Worm (Caenorhabditis elegans) whole organism, early embryonic: ENCODE results near the gene smcl-1.

Experiments used
- B0310.2 ChIP-seq: sonication (generic microtip); optimal IDR thresholded peaks from 2 replicates; lab custom pipeline; 2016; ENCODE audit warnings: mild to moderate bottlenecking, missing genetic modification characterization, missing compliant biosample characterization
- F13C5.2 ChIP-seq: sonication (generic microtip); optimal IDR thresholded peaks from 2 replicates; lab custom pipeline; 2017; ENCODE audit warnings: mild to moderate bottlenecking, missing genetic modification characterization, inconsistent platforms, missing compliant biosample characterization
- aly-1 ChIP-seq: sonication (generic microtip); optimal IDR thresholded peaks from 2 replicates; lab custom pipeline; 2016; ENCODE audit warnings: missing genetic modification characterization, missing compliant biosample characterization
- ama-1 ChIP-seq: fragments of 150-350 bp; optimal IDR thresholded peaks from 2 replicates; lab custom pipeline; 2014
- ceh-13 ChIP-seq: fragments of 200-800 bp; sonication (Bioruptor generic); optimal IDR thresholded peaks from 2 replicates; lab custom pipeline; 2018; ENCODE audit warnings: mild to moderate bottlenecking, missing genetic modification characterization, missing compliant biosample characterization
- ceh-36 ChIP-seq: sonication (generic microtip); optimal IDR thresholded peaks from 2 replicates; lab custom pipeline; 2016; ENCODE audit warnings: missing genetic modification characterization, inconsistent platforms, missing compliant biosample characterization
- ets-7 ChIP-seq: sonication (generic microtip); optimal IDR thresholded peaks from 2 replicates; lab custom pipeline; 2016; ENCODE audit warnings: missing genotype, missing genetic modification characterization, missing compliant biosample characterization
- flt-1 ChIP-seq: fragments of 200-800 bp; sonication (Bioruptor generic); IDR thresholded peaks from 2 replicates; pipeline ENCODE4 v1.3.6; 2022; ENCODE audit warnings: missing genetic modification characterization, missing compliant biosample characterization
- hmbx-1 ChIP-seq: sonication (generic microtip); optimal IDR thresholded peaks from 2 replicates; lab custom pipeline; 2016; ENCODE audit warnings: mild to moderate bottlenecking, missing genetic modification characterization, missing compliant biosample characterization
- hmg-4 ChIP-seq: fragments of 200-800 bp; sonication (Bioruptor generic); optimal IDR thresholded peaks from 2 replicates; lab custom pipeline; 2018; ENCODE audit warnings: mild to moderate bottlenecking, missing genetic modification characterization, missing compliant biosample characterization
- hnd-1 ChIP-seq: sonication (generic microtip); optimal IDR thresholded peaks from 2 replicates; lab custom pipeline; 2016; ENCODE audit warnings: missing genetic modification characterization, missing compliant biosample characterization
- pes-1 ChIP-seq: fragments of 200-800 bp; sonication (Bioruptor generic); IDR thresholded peaks from 2 replicates; pipeline ENCODE4 v1.3.6; 2022; ENCODE audit warnings: missing genetic modification reagents, missing genetic modification characterization, missing compliant biosample characterization
- scrt-1 ChIP-seq: fragments of 200-800 bp; sonication (Bioruptor generic); IDR thresholded peaks from 2 replicates; pipeline ENCODE4 v1.3.6; 2022; ENCODE audit warnings: missing genetic modification characterization, missing compliant biosample characterization
- sea-1 ChIP-seq: fragments of 200-800 bp; sonication (Bioruptor generic); conservative IDR thresholded peaks from 2 replicates; pipeline ENCODE4 v1.3.6; 2022; ENCODE audit warnings: missing genetic modification characterization, missing compliant biosample characterization
- tbx-11 ChIP-seq: fragments of 200-800 bp; sonication (Bioruptor generic); IDR thresholded peaks from 2 replicates; pipeline ENCODE4 v1.3.6; 2022; ENCODE audit warnings: missing genetic modification characterization, missing compliant biosample characterization
- tbx-37 ChIP-seq: fragments of 200-800 bp; sonication (Bioruptor generic); conservative IDR thresholded peaks from 2 replicates; pipeline ENCODE4 v1.3.6; 2022; ENCODE audit warnings: missing genetic modification reagents, missing genetic modification characterization, missing compliant biosample characterization
- tra-4 ChIP-seq: sonication (generic microtip); optimal IDR thresholded peaks from 2 replicates; lab custom pipeline; 2017; ENCODE audit warnings: missing genetic modification characterization, missing compliant biosample characterization

smcl-1 gene

DNA sequence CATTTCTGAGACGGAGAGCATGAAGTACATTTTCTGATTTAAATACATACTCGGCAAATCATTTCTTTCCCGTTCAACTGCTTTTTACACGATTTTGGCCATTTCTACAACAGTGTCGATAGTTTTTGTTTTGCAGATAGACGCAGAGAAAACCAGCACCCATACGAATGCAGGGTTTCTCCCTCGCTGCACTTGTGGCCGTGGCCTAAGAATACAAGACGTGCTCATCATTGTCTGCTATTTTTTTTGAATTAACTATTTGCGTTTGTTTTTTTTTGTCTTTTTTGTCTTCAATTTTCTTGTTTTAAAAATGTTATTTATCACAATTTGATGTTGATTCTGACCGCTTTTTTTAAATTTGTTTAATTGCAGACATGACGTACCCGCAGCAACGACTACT, at the start of gene smcl-1:
Gene smcl-1, plus strand, starts transcription at position 373 of the 400 bp plus-strand sequence.
- TF ChIP-seq scrt-1 (GFP tag; lab: Robert Waterston, UW), result no peak
- 0 out of 2 replicates have a peak, but pooled peaks have one; percentile 41 for TF ChIP-seq tbx-37 (GFP tag; lab: Robert Waterston, UW)

DNA sequence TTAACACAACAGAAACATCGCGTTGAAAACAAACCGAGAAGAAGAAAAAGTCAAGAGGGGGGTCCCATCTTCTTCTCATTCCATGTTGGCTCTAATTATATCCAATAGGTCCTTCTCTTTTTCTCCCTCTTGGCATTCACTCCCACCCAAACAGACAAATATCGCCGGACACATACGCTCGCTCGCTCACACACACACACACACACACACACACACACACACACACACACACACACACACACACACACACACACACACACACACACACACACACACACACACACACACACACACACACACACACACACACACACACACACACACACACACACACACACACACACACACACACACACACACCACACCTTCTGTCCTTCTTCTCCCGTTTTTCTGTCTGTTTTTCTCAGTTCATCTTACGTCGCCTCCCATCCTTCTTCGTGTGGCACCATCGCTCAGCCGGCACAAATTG, 49.5 kb upstream of the smcl-1 start, which contains the start of gene sto-4:
Gene sto-4, plus strand, starts transcription at position 360 of the 469 bp plus-strand sequence.
- TF ChIP-seq hmbx-1 (tag; lab: Kevin White, UChicago) (peak; percentile 79), hmg-4 (GFP tag; lab: Kevin White, UChicago) (peak; percentile 82), hnd-1 (tag; lab: Kevin White, UChicago) (peak; percentile 30), ceh-36 (peak; percentile 63), ceh-13 (peak; percentile 36), tra-4 (peak; percentile 26), tbx-37 (GFP tag; lab: Robert Waterston, UW) (0 out of 2 replicates have a peak, but pooled peaks have one; percentile 3), F13C5.2 (peak; percentile 66), B0310.2 (tag; lab: Kevin White, UChicago) (peak; percentile 77)

DNA sequence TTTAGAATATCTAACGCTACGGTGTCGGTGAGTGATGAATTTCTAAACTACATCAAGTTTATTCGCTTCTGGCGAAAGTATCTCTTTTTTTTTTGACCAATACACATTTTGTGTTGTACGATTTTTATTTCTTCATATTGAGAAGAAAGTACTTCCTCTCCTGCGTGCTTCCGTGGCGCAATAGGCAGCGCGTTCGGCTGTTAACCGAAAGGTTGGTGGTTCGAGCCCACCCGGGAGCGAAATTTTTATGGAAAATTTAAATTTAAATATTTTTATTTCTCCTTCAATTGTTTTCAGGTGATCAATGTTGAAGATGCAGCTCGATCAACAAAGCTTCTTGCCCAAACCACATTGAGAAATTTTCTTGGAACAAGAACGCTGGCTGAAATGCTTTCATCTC, 47.7 kb upstream of the smcl-1 start:
- TF ChIP-seq scrt-1 (GFP tag; lab: Robert Waterston, UW), result 0 out of 2 replicates have a peak, but pooled peaks have one; percentile 19
- peak; percentile 70 for TF ChIP-seq pes-1 (GFP tag; lab: Robert Waterston, UW)
- no peak for TF ChIP-seq ceh-36
- TF ChIP-seq F13C5.2, result no peak
- TF ChIP-seq tbx-37 (GFP tag; lab: Robert Waterston, UW), result 0 out of 2 replicates have a peak, but pooled peaks have one; percentile 23

DNA sequence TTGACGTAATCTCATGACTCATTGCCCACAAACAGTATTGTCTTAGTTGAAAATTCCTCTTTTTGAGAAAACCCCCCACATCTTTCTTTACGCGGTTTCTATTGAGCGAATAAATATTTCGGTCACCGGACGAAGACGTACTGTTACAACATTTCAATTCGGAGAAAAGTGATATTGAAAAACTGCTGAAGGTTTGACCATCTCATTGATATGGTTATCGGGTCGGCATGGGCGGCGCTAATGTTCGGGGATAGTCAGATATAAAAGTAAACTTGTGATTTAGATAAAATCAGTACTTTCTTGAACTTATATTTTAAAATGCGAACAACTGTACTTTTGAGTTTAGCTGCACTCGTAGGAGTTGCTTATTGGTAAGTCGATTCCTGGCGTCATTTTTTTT, 46.1 kb upstream of the smcl-1 start, which contains the start of gene T04F8.8:
Gene T04F8.8, plus strand, starts transcription at position 301 of the 400 bp plus-strand sequence.
- TF ChIP-seq tbx-37 (GFP tag; lab: Robert Waterston, UW), result no peak
- TF ChIP-seq F13C5.2, result no peak
- no peak for TF ChIP-seq scrt-1 (GFP tag; lab: Robert Waterston, UW)
- TF ChIP-seq hmg-4 (GFP tag; lab: Kevin White, UChicago), result no peak
- TF ChIP-seq B0310.2 (tag; lab: Kevin White, UChicago), result no peak
- no peak for TF ChIP-seq ceh-36
- TF ChIP-seq tbx-11 (GFP tag; lab: Robert Waterston, UW), result no peak
- no peak for TF ChIP-seq aly-1
- no peak for TF ChIP-seq pes-1 (GFP tag; lab: Robert Waterston, UW)
- no peak for TF ChIP-seq hnd-1 (tag; lab: Kevin White, UChicago)
- no peak for TF ChIP-seq tra-4
- no peak for TF ChIP-seq flt-1 (GFP tag; lab: Robert Waterston, UW)

DNA sequence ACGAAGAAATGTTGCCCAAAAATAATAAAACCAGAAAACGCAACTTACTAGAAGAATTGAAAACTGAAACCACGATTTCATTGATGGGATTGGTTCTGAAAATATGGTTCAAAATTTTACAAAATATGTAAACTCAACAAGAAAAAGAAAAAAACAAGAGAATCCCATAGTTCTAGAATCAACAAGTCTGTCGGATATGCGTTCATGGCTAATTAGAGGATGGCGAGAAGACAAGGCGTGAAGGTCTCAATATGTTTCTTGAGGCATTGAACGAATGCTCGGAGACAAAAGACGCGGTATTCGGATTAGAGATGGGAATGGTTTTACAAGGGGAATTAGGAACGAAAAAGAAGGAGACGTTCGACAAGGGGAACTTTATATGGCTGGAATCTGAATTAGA, 42.5 kb upstream of the smcl-1 start, which contains the start of gene cutl-11:
Gene cutl-11, minus strand, starts transcription at position 101 of the 400 bp plus-strand sequence.
- TF ChIP-seq B0310.2 (tag; lab: Kevin White, UChicago) (no peak), ceh-13 (no peak)

DNA sequence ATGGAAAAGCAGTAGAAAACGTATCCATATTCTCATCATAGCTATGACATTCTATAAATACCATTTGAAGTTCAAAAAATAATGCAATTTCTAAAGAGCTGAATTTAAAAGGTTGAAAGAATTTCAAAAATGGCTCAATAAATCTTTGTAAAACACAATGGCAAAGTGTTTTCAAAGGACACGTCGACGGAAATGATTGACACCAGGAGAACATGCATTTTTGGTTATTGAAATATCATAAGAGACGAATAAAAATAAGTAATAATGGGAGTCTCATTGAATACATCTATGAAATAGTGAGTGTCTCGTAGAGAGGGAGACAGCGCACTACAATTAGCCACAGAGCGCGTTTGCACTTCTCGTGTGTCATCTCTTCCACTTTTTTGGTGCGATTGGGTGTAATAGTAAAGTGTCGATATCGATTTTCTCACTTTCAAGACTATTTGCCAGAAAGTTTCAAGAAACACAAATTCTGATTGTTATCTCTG, 36.7 kb upstream of the smcl-1 start, which contains the start of gene T04F8.2:
Gene T04F8.2, minus strand, starts transcription at position 51 of the 488 bp plus-strand sequence.
- TF ChIP-seq tra-4, result no peak
- TF ChIP-seq aly-1, result no peak
- TF ChIP-seq ceh-13, result no peak
- TF ChIP-seq pes-1 (GFP tag; lab: Robert Waterston, UW), result no peak
- no peak for TF ChIP-seq F13C5.2
- no peak for TF ChIP-seq ama-1 (lab: Kevin White, UChicago)
- no peak for TF ChIP-seq hnd-1 (tag; lab: Kevin White, UChicago)
- no peak for TF ChIP-seq tbx-37 (GFP tag; lab: Robert Waterston, UW)
- no peak for TF ChIP-seq hmbx-1 (tag; lab: Kevin White, UChicago)
- TF ChIP-seq flt-1 (GFP tag; lab: Robert Waterston, UW), result no peak
- TF ChIP-seq ets-7 (tag; lab: Kevin White, UChicago), result no peak
- TF ChIP-seq hmg-4 (GFP tag; lab: Kevin White, UChicago), result no peak
- no peak for TF ChIP-seq sea-1 (GFP tag; lab: Robert Waterston, UW)
- TF ChIP-seq scrt-1 (GFP tag; lab: Robert Waterston, UW), result no peak
- TF ChIP-seq B0310.2 (tag; lab: Kevin White, UChicago), result no peak
- TF ChIP-seq tbx-11 (GFP tag; lab: Robert Waterston, UW), result no peak
- TF ChIP-seq ceh-36, result no peak

DNA sequence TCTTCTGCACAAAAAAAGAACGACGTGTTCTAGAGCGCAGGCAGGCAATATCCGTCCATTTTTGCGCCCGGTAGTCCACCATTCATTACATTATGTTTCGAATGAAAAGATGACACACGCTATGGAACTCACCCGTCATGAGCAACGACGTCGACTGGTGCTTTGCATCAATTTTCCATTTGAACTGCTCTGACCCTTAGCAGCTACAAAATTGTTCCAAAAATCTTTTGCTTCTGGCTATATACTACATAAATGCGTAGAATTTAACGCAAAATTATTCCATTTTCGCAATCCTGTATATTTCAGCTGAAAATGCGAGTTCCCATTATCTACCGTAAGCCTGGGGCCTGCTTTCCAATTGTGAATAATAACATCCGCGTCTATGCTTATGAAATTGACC, 34.9 kb upstream of the smcl-1 start, which contains the start of gene T04F8.3:
Gene T04F8.3, plus strand, starts transcription at position 301 of the 400 bp plus-strand sequence.
- no peak for TF ChIP-seq tbx-37 (GFP tag; lab: Robert Waterston, UW)
- no peak for TF ChIP-seq scrt-1 (GFP tag; lab: Robert Waterston, UW)
- no peak for TF ChIP-seq ceh-36
- no peak for TF ChIP-seq hmg-4 (GFP tag; lab: Kevin White, UChicago)
- no peak for TF ChIP-seq sea-1 (GFP tag; lab: Robert Waterston, UW)
- TF ChIP-seq hnd-1 (tag; lab: Kevin White, UChicago), result no peak
- no peak for TF ChIP-seq F13C5.2

DNA sequence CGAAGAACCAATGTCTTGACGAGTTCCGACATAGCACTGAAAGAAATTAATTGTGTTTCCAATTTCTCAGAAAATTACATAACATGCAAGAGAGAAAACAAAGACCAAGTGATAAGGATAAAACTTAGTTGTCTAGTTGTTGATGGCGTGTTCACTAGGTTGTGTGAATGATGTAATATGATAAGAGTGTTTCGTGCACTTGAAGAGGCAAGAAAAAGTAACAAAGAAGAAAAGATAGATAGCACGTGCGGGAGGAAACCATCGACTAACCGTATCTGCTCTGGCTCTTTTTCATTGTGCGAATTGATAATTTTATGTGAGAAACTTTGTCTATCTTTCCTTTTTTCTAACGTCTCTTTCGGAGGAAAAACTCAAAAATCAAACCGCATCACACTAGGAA, 31.6 kb upstream of the smcl-1 start, which contains the start of gene sfxn-1.5:
Gene sfxn-1.5, minus strand, starts transcription at position 36 of the 400 bp plus-strand sequence.
- TF ChIP-seq tbx-11 (GFP tag; lab: Robert Waterston, UW) (no peak), pes-1 (GFP tag; lab: Robert Waterston, UW) (no peak)
